Worm (Caenorhabditis elegans): Measurements from ENCODE around the gene C42D4.3.

The C42D4.3 gene

DNA sequence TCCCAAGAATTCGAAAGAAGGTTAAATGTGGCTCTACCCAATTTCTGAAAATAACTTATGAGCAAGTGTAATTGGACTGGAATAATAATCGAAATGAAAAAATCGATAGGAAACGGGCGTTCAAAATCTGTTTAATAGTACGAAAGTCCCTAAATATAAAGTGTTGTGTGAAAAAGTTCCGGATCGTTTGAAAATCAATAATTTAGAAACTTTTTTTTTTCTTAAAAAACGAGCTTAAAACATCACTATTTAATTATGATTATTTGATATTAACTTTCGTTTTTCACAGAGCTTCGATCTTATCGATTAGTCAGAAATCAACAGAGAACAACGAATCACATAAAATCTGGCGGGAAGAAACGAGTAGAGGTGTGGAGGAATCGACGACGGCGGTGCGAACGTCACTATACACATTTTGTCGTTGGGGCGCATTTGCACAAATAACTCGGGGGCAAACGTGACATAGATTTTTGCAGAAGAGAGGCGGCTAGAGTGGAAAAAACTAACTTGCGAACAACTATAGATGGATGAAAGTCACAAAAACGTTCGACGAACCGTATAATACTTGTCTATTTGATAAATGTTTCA, 34.3 kb upstream of the C42D4.3 start, which contains the start of gene hecd-1 (continued):
- no peak for TF ChIP-seq arid-1 (GFP tag; conservative IDR thresholded peaks at IDR 0.05)
- TF ChIP-seq lin-29 (GFP tag; IDR thresholded peaks at IDR 0.05), result no peak
- TF ChIP-seq Y75B8A.6 (GFP tag; IDR thresholded peaks at IDR 0.05), result no peak
- no peak for TF ChIP-seq F37D6.2 (tag; optimal IDR thresholded peaks at IDR 0.05)
- TF ChIP-seq zag-1 (tag; optimal IDR thresholded peaks at IDR 0.05), result no peak
- no peak for TF ChIP-seq mxl-2 (GFP tag; conservative IDR thresholded peaks at IDR 0.05)
- no peak for TF ChIP-seq fos-1 (tag; optimal IDR thresholded peaks at IDR 0.05)
- no peak for TF ChIP-seq attf-4 (tag; optimal IDR thresholded peaks at IDR 0.05)
- peak; percentile 79 for TF ChIP-seq hlh-30 (tag; optimal IDR thresholded peaks at IDR 0.05; ENCODE audit: insufficient read depth)
- TF ChIP-seq madf-5 (GFP tag; IDR thresholded peaks at IDR 0.05), result no peak
- peak in 1 of 2 experiments; percentile 25 for TF ChIP-seq mdl-1 (tag; optimal IDR thresholded peaks at IDR 0.05)
- TF ChIP-seq zip-11 (GFP tag; IDR thresholded peaks at IDR 0.05), result no peak
- TF ChIP-seq rbr-2 (tag; optimal IDR thresholded peaks at IDR 0.05), result no peak
- TF ChIP-seq spr-3 (GFP tag; optimal IDR thresholded peaks at IDR 0.05), result no peak
- no peak for TF ChIP-seq daf-16 (GFP tag; optimal IDR thresholded peaks at IDR 0.05)
- no peak for TF ChIP-seq daf-16 (tag; optimal IDR thresholded peaks at IDR 0.05)
- no peak for TF ChIP-seq zfp-3 (GFP tag; conservative IDR thresholded peaks at IDR 0.05)
- TF ChIP-seq lsy-2 (tag; optimal IDR thresholded peaks at IDR 0.05), result peak in 1 of 2 experiments; percentile 56
- TF ChIP-seq dpl-1 (GFP tag; optimal IDR thresholded peaks at IDR 0.05), result peak; percentile 20
- no peak for TF ChIP-seq T20F7.1 (GFP tag; optimal IDR thresholded peaks at IDR 0.05)
- TF ChIP-seq unc-39 (tag; optimal IDR thresholded peaks at IDR 0.05), result no peak
- TF ChIP-seq lim-7 (GFP tag; IDR thresholded peaks at IDR 0.05), result no peak
- no peak for TF ChIP-seq F44E2.7 (GFP tag; IDR thresholded peaks at IDR 0.05)
- no peak for TF ChIP-seq lir-3 (tag; optimal IDR thresholded peaks at IDR 0.05)
- no peak for TF ChIP-seq spr-1 (tag; optimal IDR thresholded peaks at IDR 0.05)
- TF ChIP-seq egl-27 (tag; optimal IDR thresholded peaks at IDR 0.05), result no peak
- TF ChIP-seq aha-1 (tag), result peak; percentile 79
- TF ChIP-seq sdz-12 (GFP tag; optimal IDR thresholded peaks at IDR 0.05), result no peak
- TF ChIP-seq nhr-111 (GFP tag; optimal IDR thresholded peaks at IDR 0.05), result no peak
- TF ChIP-seq aly-2 (tag; optimal IDR thresholded peaks at IDR 0.05), result no peak
- no peak for TF ChIP-seq F10B5.3 (tag; optimal IDR thresholded peaks at IDR 0.05)

ce11 chrIV:7147722-7148121, 31.3 kb upstream of the C42D4.3 start:
- peak in 1 of 2 experiments; percentile 64 for TF ChIP-seq lsy-2 (tag; optimal IDR thresholded peaks at IDR 0.05)
- no peak for TF ChIP-seq daf-16 (GFP tag; optimal IDR thresholded peaks at IDR 0.05)
- peak; percentile 75 for TF ChIP-seq daf-16 (tag; optimal IDR thresholded peaks at IDR 0.05)
- peak; percentile 6 for TF ChIP-seq nhr-77 (tag; optimal IDR thresholded peaks at IDR 0.05)
- peak; percentile 57 for TF ChIP-seq nhr-28 (tag; optimal IDR thresholded peaks at IDR 0.05)
- TF ChIP-seq dve-1 (tag; optimal IDR thresholded peaks at IDR 0.05; ENCODE audit: insufficient read depth), result peak; percentile 25
- TF ChIP-seq hmg-1.1 (GFP tag; IDR thresholded peaks at IDR 0.05), result no peak
- peak; percentile 38 for TF ChIP-seq mep-1 (tag; optimal IDR thresholded peaks at IDR 0.05)
- TF ChIP-seq Y105C5A.15 (GFP tag; IDR thresholded peaks at IDR 0.05), result no peak
- no peak for TF ChIP-seq madf-5 (GFP tag; IDR thresholded peaks at IDR 0.05)
- no peak for TF ChIP-seq T20F7.1 (GFP tag; optimal IDR thresholded peaks at IDR 0.05)
- peak; percentile 73 for TF ChIP-seq hlh-30 (tag; optimal IDR thresholded peaks at IDR 0.05; ENCODE audit: insufficient read depth)
- TF ChIP-seq rbr-2 (tag; optimal IDR thresholded peaks at IDR 0.05), result peak; percentile 13
- no peak for TF ChIP-seq nhr-48 (tag; optimal IDR thresholded peaks at IDR 0.05)
- TF ChIP-seq hlh-11 (tag; optimal IDR thresholded peaks at IDR 0.05), result peak; percentile 69
- TF ChIP-seq fkh-10 (GFP tag; optimal IDR thresholded peaks at IDR 0.05), result peak; percentile 15
- no peak for TF ChIP-seq ceh-82 (tag; optimal IDR thresholded peaks at IDR 0.05)
- TF ChIP-seq mes-2 (tag; optimal IDR thresholded peaks at IDR 0.05; ENCODE audit: poor library complexity, severe bottlenecking), result peak; percentile 6
- TF ChIP-seq lin-38 (GFP tag; IDR thresholded peaks at IDR 0.05), result peak; percentile 29; the same call in 1 of the 2 replicates

All from whole organism, L4 larva.